Fruit fly (Drosophila melanogaster) whole organism, prepupa: Measurements from ENCODE around the gene CG33689.

ENCODE experiments used
- Blimp-1 ChIP-seq: fragments of 200-800 bp; sonication (Bioruptor generic); optimal IDR thresholded peaks from 3 replicates; lab custom pipeline; 2017; ENCODE audit warnings: missing biosample characterization, missing genetic modification characterization, mild to moderate bottlenecking, moderate library complexity, missing genetic modification reagents
- CG10669 ChIP-seq: fragments of 200-800 bp; sonication (Bioruptor generic); optimal IDR thresholded peaks from 3 replicates; lab custom pipeline; 2018; ENCODE audit warnings: missing biosample characterization, mild to moderate bottlenecking, missing genetic modification characterization, moderate library complexity
- CG11294 ChIP-seq: fragments of 200-800 bp; sonication (Bioruptor generic); IDR thresholded peaks from 2 replicates; pipeline ENCODE4 v1.3.6; 2022; ENCODE audit warnings: missing biosample characterization, missing genetic modification characterization
- CG1621 ChIP-seq: fragments of 200-800 bp; sonication (Bioruptor generic); optimal IDR thresholded peaks from 3 replicates; lab custom pipeline; 2018; ENCODE audit warnings: missing biosample characterization, mild to moderate bottlenecking, missing genetic modification characterization
- CG16779 ChIP-seq: fragments of 200-800 bp; sonication (Bioruptor generic); optimal IDR thresholded peaks from 3 replicates; lab custom pipeline; 2017; ENCODE audit warnings: missing biosample characterization, mild to moderate bottlenecking, missing genetic modification characterization
- CG3032 ChIP-seq: fragments of 200-800 bp; optimal IDR thresholded peaks from 2 replicates; lab custom pipeline; 2019; ENCODE audit warnings: missing biosample characterization, mild to moderate bottlenecking, missing genetic modification characterization, moderate library complexity
- CG31627 ChIP-seq: fragments of 200-800 bp; sonication (Bioruptor generic); optimal IDR thresholded peaks from 3 replicates; lab custom pipeline; 2016; ENCODE audit warnings: missing biosample characterization, missing genetic modification characterization
- CG3919 ChIP-seq: fragments of 200-800 bp; sonication (Bioruptor generic); optimal IDR thresholded peaks from 3 replicates; lab custom pipeline; 2016; ENCODE audit warnings: missing biosample characterization, missing genetic modification characterization
- CG4318 ChIP-seq: fragments of 200-800 bp; sonication (Bioruptor generic); optimal IDR thresholded peaks from 3 replicates; lab custom pipeline; 2017; ENCODE audit warnings: missing biosample characterization, mild to moderate bottlenecking, missing genetic modification characterization
- CG6276 ChIP-seq: fragments of 200-800 bp; sonication (Bioruptor generic); optimal IDR thresholded peaks from 2 replicates; lab custom pipeline; 2017; ENCODE audit warnings: missing biosample characterization, mild to moderate bottlenecking, missing genetic modification characterization
- CG6808 ChIP-seq: fragments of 200-800 bp; sonication (Bioruptor generic); optimal IDR thresholded peaks from 3 replicates; lab custom pipeline; 2017; ENCODE audit warnings: missing biosample characterization, missing genetic modification characterization, mild to moderate bottlenecking, moderate library complexity, missing genetic modification reagents
- CG6854 ChIP-seq: fragments of 200-800 bp; sonication (Bioruptor generic); optimal IDR thresholded peaks from 2 replicates; lab custom pipeline; 2017; ENCODE audit warnings: missing biosample characterization, mild to moderate bottlenecking, missing genetic modification characterization
- CG7368 ChIP-seq: fragments of 200-800 bp; sonication (Bioruptor generic); optimal IDR thresholded peaks from 3 replicates; lab custom pipeline; 2016; ENCODE audit warnings: missing biosample characterization, missing genetic modification characterization
- CG8119 ChIP-seq: fragments of 200-800 bp; sonication (Bioruptor generic); IDR thresholded peaks from 3 replicates; pipeline ENCODE4 v1.3.6; 2022; ENCODE audit warnings: missing biosample characterization, missing genetic modification characterization
- CG8319 ChIP-seq: fragments of 200-800 bp; sonication (Bioruptor generic); optimal IDR thresholded peaks from 3 replicates; lab custom pipeline; 2016; ENCODE audit warnings: missing biosample characterization, missing genetic modification characterization
- CG8632 ChIP-seq: fragments of 200-800 bp; sonication (Bioruptor generic); optimal IDR thresholded peaks from 3 replicates; lab custom pipeline; 2016; ENCODE audit warnings: missing biosample characterization, missing genetic modification characterization
- CG9139 ChIP-seq: fragments of 200-800 bp; sonication (Bioruptor generic); optimal IDR thresholded peaks from 3 replicates; lab custom pipeline; 2017; ENCODE audit warnings: missing biosample characterization, mild to moderate bottlenecking, missing genetic modification characterization
- Eip75B ChIP-seq: fragments of 200-800 bp; sonication (Bioruptor generic); optimal IDR thresholded peaks from 3 replicates; lab custom pipeline; 2016; ENCODE audit warnings: missing biosample characterization, missing genetic modification characterization
- Eip78C ChIP-seq: fragments of 200-800 bp; sonication (Bioruptor generic); peaks from one replicate; lab custom pipeline; 2016; ENCODE audit warnings: missing biosample characterization, missing genetic modification characterization
- Eip93F ChIP-seq: fragments of 200-800 bp; sonication (Bioruptor generic); optimal IDR thresholded peaks from 2 replicates; lab custom pipeline; 2016; ENCODE audit warnings: missing biosample characterization, mild to moderate bottlenecking, missing genetic modification characterization
- Hr39 ChIP-seq: fragments of 200-800 bp; sonication (Bioruptor generic); optimal IDR thresholded peaks from 2 replicates; lab custom pipeline; 2016; ENCODE audit warnings: missing biosample characterization, missing genetic modification characterization
- Hr4 ChIP-seq: fragments of 200-800 bp; sonication (Bioruptor generic); optimal IDR thresholded peaks from 3 replicates; lab custom pipeline; 2016; ENCODE audit warnings: missing biosample characterization, missing genetic modification characterization
- Met ChIP-seq: fragments of 200-800 bp; sonication (Bioruptor generic); optimal IDR thresholded peaks from 3 replicates; lab custom pipeline; 2016; ENCODE audit warnings: missing biosample characterization, missing genetic modification characterization
- Smox ChIP-seq: fragments of 200-800 bp; sonication (Bioruptor generic); optimal IDR thresholded peaks from 3 replicates; lab custom pipeline; 2016; ENCODE audit warnings: missing biosample characterization, missing genetic modification characterization
- Sox102F ChIP-seq: fragments of 200-800 bp; sonication (Bioruptor generic); optimal IDR thresholded peaks from 2 replicates; lab custom pipeline; 2016; ENCODE audit warnings: missing biosample characterization, mild to moderate bottlenecking, missing genetic modification characterization
- Sox14 ChIP-seq: fragments of 200-800 bp; sonication (Bioruptor generic); optimal IDR thresholded peaks from 3 replicates; lab custom pipeline; 2016; ENCODE audit warnings: missing biosample characterization, missing genetic modification characterization
- achi ChIP-seq: fragments of 200-800 bp; sonication (Bioruptor generic); optimal IDR thresholded peaks from 3 replicates; lab custom pipeline; 2016; ENCODE audit warnings: missing biosample characterization, missing genetic modification characterization
- acj6 ChIP-seq: fragments of 200-800 bp; sonication (Bioruptor generic); optimal IDR thresholded peaks from 3 replicates; lab custom pipeline; 2016; ENCODE audit warnings: missing biosample characterization, missing genetic modification characterization
- dac ChIP-seq: fragments of 200-800 bp; sonication (Bioruptor generic); optimal IDR thresholded peaks from 2 replicates; lab custom pipeline; 2017; ENCODE audit warnings: missing biosample characterization, mild to moderate bottlenecking, missing genetic modification characterization
- dsx ChIP-seq: fragments of 200-800 bp; optimal IDR thresholded peaks from 3 replicates; lab custom pipeline; 2019; ENCODE audit warnings: missing biosample characterization, mild to moderate bottlenecking, missing genetic modification characterization, moderate library complexity; ENCODE audit not compliant: poor library complexity, severe bottlenecking
- eg ChIP-seq: fragments of 200-800 bp; sonication (Bioruptor generic); IDR thresholded peaks from 3 replicates; pipeline ENCODE4 v1.3.6; 2022; ENCODE audit warnings: missing biosample characterization, missing genetic modification characterization
- esn ChIP-seq: fragments of 200-800 bp; sonication (Bioruptor generic); optimal IDR thresholded peaks from 2 replicates; lab custom pipeline; 2016; ENCODE audit warnings: missing biosample characterization, mild to moderate bottlenecking, missing genetic modification characterization, moderate library complexity
- fd59A ChIP-seq: fragments of 200-800 bp; sonication (Bioruptor generic); optimal IDR thresholded peaks from 2 replicates; lab custom pipeline; 2017; ENCODE audit warnings: missing biosample characterization, mild to moderate bottlenecking, missing genetic modification characterization, missing genetic modification reagents
- fkh ChIP-seq: fragments of 200-800 bp; sonication (Bioruptor generic); optimal IDR thresholded peaks from 3 replicates; lab custom pipeline; 2017; ENCODE audit warnings: missing biosample characterization, mild to moderate bottlenecking, missing genetic modification characterization, moderate library complexity
- net ChIP-seq: fragments of 200-800 bp; sonication (Bioruptor generic); optimal IDR thresholded peaks from 3 replicates; lab custom pipeline; 2016; ENCODE audit warnings: missing biosample characterization, missing genetic modification characterization
- spab ChIP-seq: fragments of 200-800 bp; sonication (Bioruptor generic); optimal IDR thresholded peaks from 2 replicates; lab custom pipeline; 2017; ENCODE audit warnings: missing biosample characterization, mild to moderate bottlenecking, missing genetic modification characterization, missing genetic modification reagents
- ss ChIP-seq, 2 experiments: fragments of 200-800 bp; sonication (Bioruptor generic); optimal IDR thresholded peaks; 2 replicates in 1 of 2; 3 replicates in 1 of 2; lab custom pipeline; 2017 to 2018; ENCODE audit warnings: mild to moderate bottlenecking in 2 of 2, missing biosample characterization in 2 of 2, missing genetic modification characterization in 2 of 2, moderate library complexity in 1 of 2
- svp ChIP-seq: fragments of 200-800 bp; sonication (Bioruptor generic); peaks from one replicate; lab custom pipeline; 2016; ENCODE audit warnings: missing biosample characterization, missing genetic modification characterization
- topi ChIP-seq: fragments of 200-800 bp; sonication (Bioruptor generic); optimal IDR thresholded peaks from 3 replicates; lab custom pipeline; 2016; ENCODE audit warnings: missing biosample characterization, missing genetic modification characterization
- vri ChIP-seq: fragments of 200-800 bp; sonication (Bioruptor generic); optimal IDR thresholded peaks from 3 replicates; lab custom pipeline; 2016; ENCODE audit warnings: missing biosample characterization, mild to moderate bottlenecking, missing genetic modification characterization

Gene CG33689

dm6 chr3L:16189058-16189924, 10.7 kb upstream of the CG33689 start (continued):
- TF ChIP-seq vri: no peak
- TF ChIP-seq Hr39 (GFP tag; lab: Kevin White, UChicago): peak; percentile 9
- TF ChIP-seq acj6 (GFP tag; lab: Kevin White, UChicago): peak; percentile 46
- peak; percentile 70 for TF ChIP-seq Eip78C
- peak; percentile 42 for TF ChIP-seq CG3919 (GFP tag; lab: Kevin White, UChicago)
- TF ChIP-seq CG8632 (GFP tag; lab: Kevin White, UChicago): no peak
- peak; percentile 34 for TF ChIP-seq dsx (GFP tag; lab: Kevin White, UChicago)
- peak; percentile 56 for TF ChIP-seq esn (GFP tag; lab: Kevin White, UChicago)
- no peak for TF ChIP-seq fkh (GFP tag; lab: Kevin White, UChicago)
- no peak for TF ChIP-seq CG11294 (GFP tag; lab: Robert Waterston, UW)
- peak; percentile 15 for TF ChIP-seq CG7368 (GFP tag; lab: Kevin White, UChicago)
- peak; percentile 0 for TF ChIP-seq Smox (GFP tag; lab: Kevin White, UChicago)

- TF ChIP-seq dsx (GFP tag; lab: Kevin White, UChicago) (peak; percentile 2), fd59A (GFP tag; lab: Kevin White, UChicago) (no peak), svp (GFP tag; lab: Kevin White, UChicago) (peak; percentile 37), CG8319 (GFP tag; lab: Kevin White, UChicago) (no peak), Hr4 (GFP tag; lab: Kevin White, UChicago) (no peak), Eip78C (peak; percentile 51), CG6854 (GFP tag; lab: Kevin White, UChicago) (peak; percentile 55), CG1621 (tag; lab: Kevin White, UChicago) (peak; percentile 33)
Observed at dm6 chr3L:16189925-16190231, 10.2 kb upstream of the CG33689 start.

- TF ChIP-seq spab (GFP tag; lab: Kevin White, UChicago) (peak; percentile 41), CG8119 (GFP tag; lab: Robert Waterston, UW) (0 out of 3 replicates have a peak, but pooled peaks have one; percentile 26), Blimp-1 (GFP tag; lab: Kevin White, UChicago) (no peak), Sox14 (GFP tag; lab: Kevin White, UChicago) (peak; percentile 15), CG9139 (GFP tag; lab: Kevin White, UChicago) (peak; percentile 61), CG6276 (GFP tag; lab: Kevin White, UChicago) (peak; percentile 17), dac (GFP tag; lab: Kevin White, UChicago) (no peak), svp (GFP tag; lab: Kevin White, UChicago) (peak; percentile 63), topi (GFP tag; lab: Kevin White, UChicago) (peak; percentile 15), fkh (GFP tag; lab: Kevin White, UChicago) (peak; percentile 73), Eip75B (GFP tag; lab: Kevin White, UChicago) (peak; percentile 7), CG3032 (tag; lab: Kevin White, UChicago) (peak; percentile 1), CG16779 (tag; lab: Kevin White, UChicago) (peak; percentile 46), CG31627 (GFP tag; lab: Kevin White, UChicago) (no peak), Met (GFP tag; lab: Kevin White, UChicago) (peak; percentile 20), CG11294 (GFP tag; lab: Robert Waterston, UW) (0 out of 2 replicates have a peak, but pooled peaks have one; percentile 34), CG4318 (GFP tag; lab: Kevin White, UChicago) (no peak), CG10669 (GFP tag; lab: Kevin White, UChicago) (peak; percentile 31), Sox102F (GFP tag; lab: Kevin White, UChicago) (peak; percentile 24), vri (peak; percentile 85), net (GFP tag; lab: Kevin White, UChicago) (peak; percentile 6), Eip78C (peak; percentile 85), CG6854 (GFP tag; lab: Kevin White, UChicago) (peak; percentile 69), acj6 (GFP tag; lab: Kevin White, UChicago) (no peak), achi (GFP tag; lab: Kevin White, UChicago) (peak; percentile 12), CG3919 (GFP tag; lab: Kevin White, UChicago) (peak; percentile 45), Eip93F (GFP tag; lab: Kevin White, UChicago) (peak; percentile 70), ss (GFP tag; optimal IDR thresholded peaks at IDR 0.05; lab: Kevin White, UChicago) (peak; percentile 67 to 72), eg (GFP tag; lab: Robert Waterston, UW) (peak; percentile 34; the same call in 1 of the 3 replicates), CG1621 (tag; lab: Kevin White, UChicago) (no peak), fd59A (GFP tag; lab: Kevin White, UChicago) (no peak), CG6808 (GFP tag; lab: Kevin White, UChicago) (peak; percentile 56)
Observed at dm6 chr3L:16190885-16191284, 9.1 kb upstream of the CG33689 start.
